Fruit fly (Drosophila melanogaster) whole organism, embryonic: Measurements from ENCODE around the gene CG3040.

Experiments
- CG10462 ChIP-seq: fragments of 200-800 bp; sonication (Bioruptor generic); optimal IDR thresholded peaks from 2 replicates; lab custom pipeline; 2016; ENCODE audit warnings: missing biosample characterization, missing genetic modification characterization
- CG11085 ChIP-seq: fragments of 200-800 bp; sonication (Bioruptor generic); IDR thresholded peaks from 2 replicates; pipeline ENCODE4 v1.3.6; 2022; ENCODE audit warnings: missing biosample characterization, missing genetic modification characterization
- CG11560 ChIP-seq: fragments of 200-800 bp; sonication (Bioruptor generic); IDR thresholded peaks from 3 replicates; pipeline ENCODE4 v1.3.6; 2022; ENCODE audit warnings: missing biosample characterization, missing genetic modification characterization
- CG12942 ChIP-seq: fragments of 200-800 bp; sonication (Bioruptor generic); optimal IDR thresholded peaks from 3 replicates; lab custom pipeline; 2016; ENCODE audit warnings: missing biosample characterization, missing genetic modification characterization
- CG14441 ChIP-seq: fragments of 200-800 bp; sonication (Bioruptor generic); IDR thresholded peaks from 2 replicates; pipeline ENCODE4 v1.3.6; 2022; ENCODE audit warnings: missing biosample characterization, missing genetic modification characterization
- CG14710 ChIP-seq: fragments of 200-800 bp; sonication (Bioruptor generic); optimal IDR thresholded peaks from 3 replicates; lab custom pipeline; 2019; ENCODE audit warnings: missing biosample characterization, mild to moderate bottlenecking, missing genetic modification characterization, moderate library complexity
- CG15011 ChIP-seq: fragments of 200-800 bp; sonication (Bioruptor generic); optimal IDR thresholded peaks from 3 replicates; lab custom pipeline; 2018; ENCODE audit warnings: missing biosample characterization, mild to moderate bottlenecking, missing genetic modification characterization
- CG16815 ChIP-seq: fragments of 200-800 bp; sonication (Bioruptor generic); optimal IDR thresholded peaks from 3 replicates; lab custom pipeline; 2017; ENCODE audit warnings: missing biosample characterization, mild to moderate bottlenecking, missing genetic modification characterization
- CG17328 ChIP-seq: fragments of 200-800 bp; sonication (Bioruptor generic); IDR thresholded peaks from 2 replicates; pipeline ENCODE4 v1.3.6; 2022; ENCODE audit warnings: missing biosample characterization, missing genetic modification characterization
- CG17361 ChIP-seq: fragments of 200-800 bp; sonication (Bioruptor generic); IDR thresholded peaks from 3 replicates; pipeline ENCODE4 v1.3.6; 2022; ENCODE audit warnings: missing biosample characterization, missing genetic modification characterization
- CG17568 ChIP-seq: fragments of 200-800 bp; sonication (Bioruptor generic); optimal IDR thresholded peaks from 2 replicates; lab custom pipeline; 2018; ENCODE audit warnings: missing biosample characterization, mild to moderate bottlenecking, missing genetic modification characterization, moderate library complexity
- CG3163 ChIP-seq: fragments of 200-800 bp; sonication (Bioruptor generic); optimal IDR thresholded peaks from 3 replicates; lab custom pipeline; 2016; ENCODE audit warnings: missing biosample characterization, missing genetic modification characterization
- CG4360 ChIP-seq: fragments of 200-800 bp; sonication (Bioruptor generic); IDR thresholded peaks from 2 replicates; pipeline ENCODE4 v1.3.6; 2022; ENCODE audit warnings: missing biosample characterization, missing genetic modification characterization
- CG7745 ChIP-seq: fragments of 200-800 bp; sonication (Bioruptor generic); optimal IDR thresholded peaks from 2 replicates; lab custom pipeline; 2018; ENCODE audit warnings: missing biosample characterization, mild to moderate bottlenecking, missing genetic modification characterization, moderate library complexity
- CG9437 ChIP-seq: fragments of 200-800 bp; sonication (Bioruptor generic); optimal IDR thresholded peaks from 2 replicates; lab custom pipeline; 2018; ENCODE audit warnings: missing biosample characterization, mild to moderate bottlenecking, missing genetic modification characterization
- CG9727 ChIP-seq: fragments of 200-800 bp; sonication (Bioruptor generic); optimal IDR thresholded peaks from 3 replicates; lab custom pipeline; 2017; ENCODE audit warnings: missing biosample characterization, mild to moderate bottlenecking, missing genetic modification characterization
- Dll ChIP-seq: fragments of 200-800 bp; sonication (Bioruptor generic); IDR thresholded peaks from 4 replicates; pipeline ENCODE4 v1.3.6; 2022; ENCODE audit warnings: missing biosample characterization, missing genetic modification characterization; ENCODE audit not compliant: partially characterized antibody
- HLH4C ChIP-seq: fragments of 200-800 bp; sonication (Bioruptor generic); IDR thresholded peaks from 3 replicates; pipeline ENCODE4 v1.3.6; 2022; ENCODE audit warnings: missing biosample characterization, missing genetic modification characterization; ENCODE audit not compliant: partially characterized antibody
- Hmx ChIP-seq: fragments of 200-800 bp; sonication (Bioruptor generic); optimal IDR thresholded peaks from 2 replicates; lab custom pipeline; 2016; ENCODE audit warnings: missing biosample characterization, missing genetic modification characterization
- Hsf ChIP-seq: fragments of 200-800 bp; sonication (Bioruptor generic); optimal IDR thresholded peaks from 3 replicates; lab custom pipeline; 2016; ENCODE audit warnings: missing biosample characterization, missing genetic modification characterization
- Optix ChIP-seq: fragments of 200-800 bp; sonication (Bioruptor generic); IDR thresholded peaks from 3 replicates; pipeline ENCODE4 v1.3.6; 2022; ENCODE audit warnings: missing biosample characterization, missing genetic modification characterization
- Pdp1 ChIP-seq, 2 experiments: fragments of 200-800 bp; sonication (Bioruptor generic); optimal IDR thresholded peaks; 3 replicates each; lab custom pipeline; 2016; ENCODE audit warnings: missing biosample characterization in 2 of 2, missing genetic modification characterization in 2 of 2, mild to moderate bottlenecking in 1 of 2, moderate library complexity in 1 of 2
- Scr ChIP-seq: fragments of 200-800 bp; sonication (Bioruptor generic); IDR thresholded peaks from 2 replicates; pipeline ENCODE4 v1.3.6; 2022; ENCODE audit warnings: missing biosample characterization, missing genetic modification characterization; ENCODE audit not compliant: partially characterized antibody
- Sox100B ChIP-seq: fragments of 200-800 bp; sonication (Bioruptor generic); optimal IDR thresholded peaks from 3 replicates; lab custom pipeline; 2018; ENCODE audit warnings: missing biosample characterization, mild to moderate bottlenecking, missing genetic modification characterization
- Taf1 ChIP-seq: fragments of 200-800 bp; sonication (Bioruptor generic); IDR thresholded peaks from 2 replicates; pipeline ENCODE4 v1.3.6; 2022; ENCODE audit warnings: missing biosample characterization, missing genetic modification characterization
- ab ChIP-seq: fragments of 200-800 bp; sonication (Bioruptor generic); optimal IDR thresholded peaks from 2 replicates; lab custom pipeline; 2016; ENCODE audit warnings: missing biosample characterization, missing genetic modification characterization
- al ChIP-seq: fragments of 200-800 bp; sonication (Bioruptor generic); IDR thresholded peaks from 2 replicates; pipeline ENCODE4 v1.3.6; 2022; ENCODE audit warnings: missing biosample characterization, missing genetic modification characterization
- bbx ChIP-seq: fragments of 200-800 bp; sonication (Bioruptor generic); IDR thresholded peaks from 2 replicates; pipeline ENCODE4 v1.3.6; 2022; ENCODE audit warnings: missing biosample characterization, missing genetic modification characterization; ENCODE audit not compliant: partially characterized antibody
- bowl ChIP-seq: fragments of 200-800 bp; sonication (Bioruptor generic); IDR thresholded peaks from 2 replicates; pipeline ENCODE4 v1.3.6; 2022; ENCODE audit warnings: missing biosample characterization, missing genetic modification characterization
- cato ChIP-seq: fragments of 200-800 bp; sonication (Bioruptor generic); optimal IDR thresholded peaks from 2 replicates; lab custom pipeline; 2016; ENCODE audit warnings: missing biosample characterization, missing genetic modification characterization, borderline replicate concordance
- ci ChIP-seq: fragments of 200-800 bp; sonication (Bioruptor generic); IDR thresholded peaks from 3 replicates; pipeline ENCODE4 v1.3.6; 2022; ENCODE audit warnings: missing biosample characterization, missing genetic modification characterization
- dan ChIP-seq: fragments of 200-800 bp; sonication (Bioruptor generic); IDR thresholded peaks from 2 replicates; pipeline ENCODE4 v1.3.6; 2022; ENCODE audit warnings: missing biosample characterization, missing genetic modification characterization
- dysf ChIP-seq: fragments of 200-800 bp; sonication (Bioruptor generic); IDR thresholded peaks from 3 replicates; pipeline ENCODE4 v1.3.6; 2022; ENCODE audit warnings: missing biosample characterization, missing genetic modification characterization
- ewg ChIP-seq: fragments of 200-800 bp; sonication (Bioruptor generic); optimal IDR thresholded peaks from 3 replicates; lab custom pipeline; 2017; ENCODE audit warnings: mild to moderate bottlenecking, missing biosample characterization, missing genetic modification reagents, missing genetic modification characterization
- gcm ChIP-seq: fragments of 200-800 bp; sonication (Bioruptor generic); optimal IDR thresholded peaks from 2 replicates; lab custom pipeline; 2019; ENCODE audit warnings: missing biosample characterization, mild to moderate bottlenecking, missing genetic modification characterization, moderate library complexity
- grn ChIP-seq: fragments of 200-800 bp; sonication (Bioruptor generic); optimal IDR thresholded peaks from 3 replicates; lab custom pipeline; 2017; ENCODE audit warnings: missing biosample characterization, missing genetic modification characterization
- gsb ChIP-seq: fragments of 200-800 bp; sonication (Bioruptor generic); IDR thresholded peaks from 2 replicates; pipeline ENCODE4 v1.3.6; 2022; ENCODE audit warnings: missing biosample characterization, missing genetic modification characterization
- nom ChIP-seq: fragments of 200-800 bp; sonication (Bioruptor generic); optimal IDR thresholded peaks from 2 replicates; lab custom pipeline; 2017; ENCODE audit warnings: missing biosample characterization, missing genetic modification characterization, mild to moderate bottlenecking, moderate library complexity, missing genetic modification reagents
- odd ChIP-seq: fragments of 200-800 bp; sonication (Bioruptor generic); optimal IDR thresholded peaks from 2 replicates; lab custom pipeline; 2017; ENCODE audit warnings: missing biosample characterization, mild to moderate bottlenecking, missing genetic modification characterization
- pan ChIP-seq, 4 experiments: fragments of >200 bp in 3 of 4; fragments of 200-800 bp in 1 of 4; sonication (Bioruptor generic) in 1 of 4; optimal IDR thresholded peaks in 3 of 4; IDR thresholded peaks in 1 of 4; 2 replicates each; pipeline versions ENCODE4 v1.3.6 to Lab custom; 2017 to 2022; ENCODE audit warnings: missing biosample characterization in 2 of 4, missing genetic modification characterization in 2 of 4, mixed read lengths in 1 of 4
- phol ChIP-seq: fragments of 200-800 bp; sonication (Bioruptor generic); optimal IDR thresholded peaks from 3 replicates; lab custom pipeline; 2018; ENCODE audit warnings: missing biosample characterization, mild to moderate bottlenecking, missing genetic modification characterization, moderate library complexity
- pzg ChIP-seq: fragments of 200-800 bp; sonication (Bioruptor generic); optimal IDR thresholded peaks from 3 replicates; lab custom pipeline; 2018; ENCODE audit warnings: missing biosample characterization, mild to moderate bottlenecking, missing genetic modification characterization, moderate library complexity
- ro ChIP-seq: fragments of 200-800 bp; sonication (Bioruptor generic); IDR thresholded peaks from 2 replicates; pipeline ENCODE4 v1.3.6; 2022; ENCODE audit warnings: missing biosample characterization, missing genetic modification characterization
- sens ChIP-seq: fragments of 200-800 bp; sonication (Bioruptor generic); peaks from one replicate; lab custom pipeline; 2016; ENCODE audit warnings: missing biosample characterization, missing genetic modification characterization
- slou ChIP-seq: fragments of 200-800 bp; sonication (Bioruptor generic); optimal IDR thresholded peaks from 3 replicates; lab custom pipeline; 2016; ENCODE audit warnings: missing biosample characterization, missing genetic modification characterization
- slp2 ChIP-seq: fragments of 200-800 bp; sonication (Bioruptor generic); optimal IDR thresholded peaks from 2 replicates; lab custom pipeline; 2016; ENCODE audit warnings: missing biosample characterization, missing genetic modification characterization
- unpg ChIP-seq: fragments of 200-800 bp; sonication (Bioruptor generic); optimal IDR thresholded peaks from 3 replicates; lab custom pipeline; 2018; ENCODE audit warnings: missing biosample characterization, mild to moderate bottlenecking, missing genetic modification characterization, moderate library complexity
- vfl ChIP-seq: fragments of 200-800 bp; sonication (Bioruptor generic); optimal IDR thresholded peaks from 2 replicates; lab custom pipeline; 2016; ENCODE audit warnings: missing biosample characterization, missing genetic modification characterization
- zf30C ChIP-seq: fragments of 200-800 bp; sonication (Bioruptor generic); optimal IDR thresholded peaks from 3 replicates; lab custom pipeline; 2018; ENCODE audit warnings: missing biosample characterization, mild to moderate bottlenecking, missing genetic modification characterization

The CG3040 gene

DNA sequence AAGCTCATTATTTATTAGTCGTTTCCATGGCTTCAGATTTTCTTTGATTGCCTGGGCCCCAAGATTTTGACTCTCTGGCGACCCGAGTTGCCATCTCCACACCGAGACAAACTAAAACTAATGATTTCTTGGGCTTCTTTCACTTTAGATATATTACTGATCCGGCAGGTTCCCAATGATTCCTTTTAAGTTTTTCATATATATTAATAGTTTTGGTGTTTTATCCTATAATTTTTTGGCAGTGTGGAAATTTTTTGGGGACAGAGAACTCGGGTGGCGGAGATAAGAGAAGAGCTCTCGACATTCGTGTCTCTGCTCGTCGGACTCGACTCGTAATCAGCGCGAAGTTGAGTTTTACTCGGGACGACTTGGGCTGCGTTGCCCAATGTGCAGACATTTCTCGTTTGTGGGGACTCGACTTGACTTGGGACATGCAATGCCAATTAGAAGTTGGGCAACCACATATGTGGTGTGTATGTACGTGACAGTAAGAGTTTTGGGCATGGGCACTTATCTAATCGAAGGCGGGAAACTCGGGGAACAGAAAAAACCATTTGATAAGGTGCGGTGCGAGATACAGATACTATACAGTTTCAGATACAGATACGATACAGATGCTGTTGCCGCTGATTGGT lies 28.1 kb upstream of the CG3040 start (continued):
- no peak for TF ChIP-seq HLH4C (GFP tag; lab: Robert Waterston, UW)
- no peak for TF ChIP-seq dan (GFP tag; lab: Robert Waterston, UW)
- TF ChIP-seq Pdp1 (GFP tag; optimal IDR thresholded peaks at IDR 0.05; lab: Kevin White, UChicago): peak in 1 of 2 experiments; percentile 63
- TF ChIP-seq CG15011 (GFP tag; lab: Kevin White, UChicago): peak; percentile 3
- TF ChIP-seq CG3163: no peak
- peak; percentile 77 for TF ChIP-seq zf30C (GFP tag; lab: Kevin White, UChicago)
- no peak for TF ChIP-seq CG16815 (GFP tag; lab: Kevin White, UChicago)
- TF ChIP-seq phol: peak; percentile 29
- TF ChIP-seq CG12942 (GFP tag; lab: Kevin White, UChicago): no peak
- TF ChIP-seq al: peak; percentile 34; the same call in 1 of the 2 replicates
- no peak for TF ChIP-seq nom (GFP tag; lab: Kevin White, UChicago)
- peak; percentile 43; the same call in 1 of the 2 replicates for TF ChIP-seq CG17328 (GFP tag; lab: Robert Waterston, UW)
- TF ChIP-seq CG14441 (GFP tag; lab: Robert Waterston, UW): peak; percentile 61; the same call in 1 of the 2 replicates
- no peak for TF ChIP-seq pan (optimal IDR thresholded peaks at IDR 0.05; lab: Kevin White, UChicago)
- peak in 1 of 2 experiments; percentile 74 for TF ChIP-seq pan (GFP tag; optimal IDR thresholded peaks at IDR 0.05 in 1 of 2, IDR thresholded peaks at IDR 0.05 in 1 of 2)
- TF ChIP-seq CG17568 (GFP tag; lab: Kevin White, UChicago): no peak
- TF ChIP-seq Hsf (GFP tag; lab: Kevin White, UChicago): peak; percentile 21
- no peak for TF ChIP-seq CG4360 (GFP tag; lab: Robert Waterston, UW)
- peak; percentile 72 for TF ChIP-seq CG17361 (GFP tag; lab: Robert Waterston, UW)
- TF ChIP-seq CG9727: peak; percentile 53
- no peak for TF ChIP-seq vfl (GFP tag; lab: Kevin White, UChicago)
- no peak for TF ChIP-seq odd (GFP tag; lab: Kevin White, UChicago)
- TF ChIP-seq Taf1 (GFP tag; lab: Robert Waterston, UW): no peak
- TF ChIP-seq CG11085: 0 out of 2 replicates have a peak, but pooled peaks have one; percentile 37
- no peak for TF ChIP-seq CG7745
- TF ChIP-seq Dll (GFP tag; lab: Robert Waterston, UW): no peak
- peak; percentile 57 for TF ChIP-seq grn (GFP tag; lab: Kevin White, UChicago)
- no peak for TF ChIP-seq slou (GFP tag; lab: Kevin White, UChicago)
- no peak for TF ChIP-seq gsb (GFP tag; lab: Robert Waterston, UW)
- TF ChIP-seq Scr (GFP tag; lab: Robert Waterston, UW): no peak
- no peak for TF ChIP-seq CG10462 (GFP tag; lab: Kevin White, UChicago)
- TF ChIP-seq pzg (GFP tag; lab: Kevin White, UChicago): no peak
- TF ChIP-seq CG11560 (tag; lab: Robert Waterston, UW): no peak
- TF ChIP-seq ro (GFP tag; lab: Robert Waterston, UW): no peak
- TF ChIP-seq bowl (GFP tag; lab: Robert Waterston, UW): no peak
- TF ChIP-seq Optix (GFP tag; lab: Robert Waterston, UW): 0 out of 3 replicates have a peak, but pooled peaks have one; percentile 44
- TF ChIP-seq sens: peak; percentile 26
- no peak for TF ChIP-seq ewg (GFP tag; lab: Kevin White, UChicago)
- peak; percentile 75 for TF ChIP-seq dysf (GFP tag; lab: Robert Waterston, UW)
- no peak for TF ChIP-seq bbx (GFP tag; lab: Robert Waterston, UW)
- peak; percentile 40; the same call in 1 of the 3 replicates for TF ChIP-seq ci (GFP tag; lab: Robert Waterston, UW)
- peak; percentile 11 for TF ChIP-seq slp2 (GFP tag; lab: Kevin White, UChicago)
- TF ChIP-seq unpg (GFP tag; lab: Kevin White, UChicago): peak; percentile 65
- no peak for TF ChIP-seq gcm (GFP tag; lab: Kevin White, UChicago)
- TF ChIP-seq Hmx (GFP tag; lab: Kevin White, UChicago): no peak
- TF ChIP-seq ab (GFP tag; lab: Kevin White, UChicago): no peak
- TF ChIP-seq CG14710 (tag; lab: Kevin White, UChicago): peak; percentile 25
- peak; percentile 36 for TF ChIP-seq CG9437 (GFP tag; lab: Kevin White, UChicago)
- TF ChIP-seq Sox100B (GFP tag; lab: Kevin White, UChicago): peak; percentile 26
- TF ChIP-seq cato (GFP tag; lab: Kevin White, UChicago): no peak
